Worm (Caenorhabditis elegans): ENCODE results near the gene pacs-1.

The pacs-1 gene

DNA sequence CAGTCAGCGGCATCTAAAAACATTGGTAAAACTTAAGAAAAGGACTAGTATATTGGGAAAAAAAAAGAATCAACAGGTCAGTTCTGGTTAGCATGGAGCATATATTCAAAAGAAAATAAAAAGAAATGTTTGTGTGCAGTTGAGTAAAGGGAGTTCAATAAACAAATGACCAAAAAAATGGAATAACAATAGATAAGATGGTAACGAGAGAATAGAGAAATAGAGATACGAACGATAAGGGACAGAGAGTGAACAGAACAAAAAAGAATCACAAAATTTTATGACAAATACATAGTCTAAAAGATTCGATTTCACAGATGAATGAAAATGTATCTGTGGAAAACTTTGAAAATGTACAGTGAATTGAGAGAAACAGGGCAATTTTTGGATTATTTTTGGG lies 44.1 kb downstream of the pacs-1 start, which contains the start of gene gad-3:
Gene gad-3 (minus strand): TSS at position 17 of the 400 bp plus-strand sequence.
- TF ChIP-seq mab-9 (GFP tag; IDR thresholded peaks at IDR 0.05) = no peak
- TF ChIP-seq jun-1 (tag; optimal IDR thresholded peaks at IDR 0.05) = no peak
- no peak for TF ChIP-seq ama-1 (optimal IDR thresholded peaks at IDR 0.05)
- TF ChIP-seq fkh-4 (tag; optimal IDR thresholded peaks at IDR 0.05; ENCODE audit: borderline replicate concordance) = no peak
- TF ChIP-seq nhr-85 (tag) = peak; percentile 41
- TF ChIP-seq ces-1 (GFP tag; optimal IDR thresholded peaks at IDR 0.05) = no peak
- no peak for TF ChIP-seq nhr-47 (tag; optimal IDR thresholded peaks at IDR 0.05)
- TF ChIP-seq nhr-90 (tag; optimal IDR thresholded peaks at IDR 0.05; ENCODE audit: poor library complexity) = no peak
- TF ChIP-seq rnt-1 (tag; optimal IDR thresholded peaks at IDR 0.05) = no peak
- TF ChIP-seq blmp-1 (tag; optimal IDR thresholded peaks at IDR 0.05) = peak; percentile 7
- no peak for TF ChIP-seq elt-3 (tag; optimal IDR thresholded peaks at IDR 0.05)
- no peak for TF ChIP-seq efl-1 (optimal IDR thresholded peaks at IDR 0.05)
- no peak for TF ChIP-seq efl-1 (GFP tag; optimal IDR thresholded peaks at IDR 0.05 in 1 of 2)
- no peak for TF ChIP-seq efl-3 (GFP tag; optimal IDR thresholded peaks at IDR 0.05)
- TF ChIP-seq F16B12.6 (tag; optimal IDR thresholded peaks at IDR 0.05) = no peak
- TF ChIP-seq swsn-7 (tag; optimal IDR thresholded peaks at IDR 0.05) = no peak
- TF ChIP-seq unc-98 (GFP tag; IDR thresholded peaks at IDR 0.05) = no peak
- TF ChIP-seq snu-23 (GFP tag; optimal IDR thresholded peaks at IDR 0.05) = no peak
- no peak for TF ChIP-seq ceh-88 (GFP tag; IDR thresholded peaks at IDR 0.05)
- no peak for TF ChIP-seq ztf-11 (tag; optimal IDR thresholded peaks at IDR 0.05)
- TF ChIP-seq lin-39 (tag; optimal IDR thresholded peaks at IDR 0.05) = no peak
- no peak for TF ChIP-seq egl-27 (tag; optimal IDR thresholded peaks at IDR 0.05)
- no peak for TF ChIP-seq lin-35 (GFP tag; optimal IDR thresholded peaks at IDR 0.05)
- TF ChIP-seq mdl-1 (tag; optimal IDR thresholded peaks at IDR 0.05) = no peak
- TF ChIP-seq lin-14 (GFP tag; optimal IDR thresholded peaks at IDR 0.05) = peak; percentile 41
- TF ChIP-seq fkh-10 (GFP tag; optimal IDR thresholded peaks at IDR 0.05) = no peak
- no peak for TF ChIP-seq lir-3 (tag; optimal IDR thresholded peaks at IDR 0.05; ENCODE audit: poor library complexity)
- no peak for TF ChIP-seq ztf-4 (tag; optimal IDR thresholded peaks at IDR 0.05)
- no peak for TF ChIP-seq dsc-1 (tag; optimal IDR thresholded peaks at IDR 0.05)
- TF ChIP-seq hlh-4 (tag; optimal IDR thresholded peaks at IDR 0.05) = no peak
- TF ChIP-seq aha-1 (tag; optimal IDR thresholded peaks at IDR 0.05) = no peak
- TF ChIP-seq elt-2 (tag; optimal IDR thresholded peaks at IDR 0.05) = peak; percentile 52

DNA sequence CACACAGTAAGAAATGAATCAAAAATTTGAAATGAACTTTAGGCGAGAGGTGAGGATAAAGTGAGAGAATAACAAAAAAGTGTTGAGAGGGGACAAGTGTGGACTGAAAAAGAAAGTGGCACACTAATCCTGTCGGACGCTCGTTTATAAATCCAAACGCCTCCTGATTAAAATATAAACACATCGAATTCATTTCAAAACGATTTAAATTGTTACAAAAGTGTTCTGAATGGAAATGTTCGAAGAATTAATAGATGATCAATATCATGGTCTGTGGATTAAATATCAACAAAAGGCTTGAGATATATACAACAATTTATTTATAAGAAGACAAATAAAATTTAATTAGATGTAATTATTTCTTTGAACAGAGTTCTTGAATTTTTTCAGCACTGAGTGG lies 49.0 kb downstream of the pacs-1 start, which contains the start of gene B0222.11:
Gene B0222.11 (minus strand): TSS at position 101 of the 400 bp plus-strand sequence.
- TF ChIP-seq ets-5 (GFP tag; IDR thresholded peaks at IDR 0.05) (no peak), fkh-4 (tag; optimal IDR thresholded peaks at IDR 0.05; ENCODE audit: borderline replicate concordance) (no peak), unc-62 (GFP tag; optimal IDR thresholded peaks at IDR 0.05) (no peak), F16B12.6 (tag; optimal IDR thresholded peaks at IDR 0.05) (no peak), aly-2 (tag; optimal IDR thresholded peaks at IDR 0.05) (no peak), zag-1 (tag; optimal IDR thresholded peaks at IDR 0.05) (no peak), efl-1 (optimal IDR thresholded peaks at IDR 0.05) (no peak), efl-1 (GFP tag; optimal IDR thresholded peaks at IDR 0.05 in 1 of 2) (no peak), C34B4.2 (tag; optimal IDR thresholded peaks at IDR 0.05) (no peak), pax-3 (tag; optimal IDR thresholded peaks at IDR 0.05) (no peak)

DNA sequence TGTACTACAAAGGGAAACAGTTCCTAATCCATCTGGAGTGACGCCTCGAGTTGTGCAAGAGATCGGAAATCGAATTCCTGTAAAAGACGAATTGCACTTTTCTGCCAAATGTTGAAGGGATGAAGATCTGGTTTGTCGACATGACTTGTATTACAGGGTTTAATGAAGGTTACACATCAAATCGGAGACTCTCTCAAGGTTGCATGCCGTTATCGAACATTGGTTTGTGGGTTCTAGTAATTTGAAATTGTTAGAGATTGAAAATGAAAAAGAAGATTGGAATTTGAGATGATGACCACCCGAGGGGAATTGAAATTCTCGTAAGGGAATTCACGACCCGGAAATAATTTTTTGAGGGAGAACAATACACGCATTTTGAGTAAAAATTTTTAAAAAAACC lies 50.8 kb downstream of the pacs-1 start:
- TF ChIP-seq ceh-82 (tag; optimal IDR thresholded peaks at IDR 0.05) (peak in 1 of 3 experiments; percentile 12), grh-1 (GFP tag; IDR thresholded peaks at IDR 0.05) (peak; percentile 34), nhr-28 (tag; optimal IDR thresholded peaks at IDR 0.05) (no peak), nhr-90 (tag; optimal IDR thresholded peaks at IDR 0.05; ENCODE audit: poor library complexity) (peak; percentile 33), C16A3.4 (tag; optimal IDR thresholded peaks at IDR 0.05) (peak; percentile 12), fos-1 (tag; optimal IDR thresholded peaks at IDR 0.05) (no peak), lsy-2 (tag; optimal IDR thresholded peaks at IDR 0.05) (peak in 1 of 2 experiments; percentile 19), nhr-47 (tag; optimal IDR thresholded peaks at IDR 0.05) (peak; percentile 13), blmp-1 (tag; optimal IDR thresholded peaks at IDR 0.05) (peak; percentile 22), irx-1 (tag; optimal IDR thresholded peaks at IDR 0.05) (peak; percentile 35), snu-23 (GFP tag; optimal IDR thresholded peaks at IDR 0.05) (peak; percentile 43), elt-3 (tag; optimal IDR thresholded peaks at IDR 0.05) (peak in 1 of 6 experiments; percentile 35), efl-1 (optimal IDR thresholded peaks at IDR 0.05) (no peak), efl-1 (GFP tag; optimal IDR thresholded peaks at IDR 0.05 in 1 of 2) (no peak), tbx-2 (tag; optimal IDR thresholded peaks at IDR 0.05) (no peak), sptf-1 (tag; optimal IDR thresholded peaks at IDR 0.05) (no peak), ceh-90 (tag; optimal IDR thresholded peaks at IDR 0.05) (no peak), mep-1 (tag; optimal IDR thresholded peaks at IDR 0.05) (peak; percentile 32), F16B12.6 (tag; optimal IDR thresholded peaks at IDR 0.05) (no peak), nhr-71 (tag; optimal IDR thresholded peaks at IDR 0.05) (peak; percentile 46), lin-14 (GFP tag; optimal IDR thresholded peaks at IDR 0.05) (peak; percentile 84)

Measured in whole organism, L1 larva.